Fruit fly (Drosophila melanogaster) whole organism, embryonic: ENCODE data around the gene RfC4.

Experiments used
- Atf6 ChIP-seq: fragments of 200-800 bp; sonication (Bioruptor generic); IDR thresholded peaks from 2 replicates; pipeline ENCODE4 v1.3.6; 2022; ENCODE audit warnings: missing biosample characterization, missing genetic modification characterization
- Blimp-1 ChIP-seq: fragments of 200-800 bp; sonication (Bioruptor generic); optimal IDR thresholded peaks from 3 replicates; lab custom pipeline; 2018; ENCODE audit warnings: missing biosample characterization, missing genetic modification characterization, mild to moderate bottlenecking, moderate library complexity, missing genetic modification reagents
- CG10431 ChIP-seq: fragments of 200-800 bp; sonication (Bioruptor generic); optimal IDR thresholded peaks from 3 replicates; lab custom pipeline; 2018; ENCODE audit warnings: missing biosample characterization, mild to moderate bottlenecking, missing genetic modification characterization
- CG10565 ChIP-seq: fragments of 200-800 bp; sonication (Bioruptor generic); optimal IDR thresholded peaks from 3 replicates; lab custom pipeline; 2016; ENCODE audit warnings: missing biosample characterization, mild to moderate bottlenecking, missing genetic modification characterization
- CG12155 ChIP-seq: fragments of 200-800 bp; sonication (Bioruptor generic); optimal IDR thresholded peaks from 3 replicates; lab custom pipeline; 2016; ENCODE audit warnings: missing biosample characterization, missing genetic modification characterization
- CG12942 ChIP-seq: fragments of 200-800 bp; sonication (Bioruptor generic); optimal IDR thresholded peaks from 3 replicates; lab custom pipeline; 2016; ENCODE audit warnings: missing biosample characterization, missing genetic modification characterization
- CG15479 ChIP-seq: fragments of 200-800 bp; sonication (Bioruptor generic); optimal IDR thresholded peaks from 3 replicates; lab custom pipeline; 2019; ENCODE audit warnings: missing biosample characterization, mild to moderate bottlenecking, missing genetic modification characterization, moderate library complexity
- CG1602 ChIP-seq: fragments of 200-800 bp; sonication (Bioruptor generic); optimal IDR thresholded peaks from 3 replicates; lab custom pipeline; 2016; ENCODE audit warnings: missing biosample characterization, missing genetic modification characterization
- CG17328 ChIP-seq: fragments of 200-800 bp; sonication (Bioruptor generic); IDR thresholded peaks from 2 replicates; pipeline ENCODE4 v1.3.6; 2022; ENCODE audit warnings: missing biosample characterization, missing genetic modification characterization
- CG31441 ChIP-seq: fragments of 200-800 bp; sonication (Bioruptor generic); IDR thresholded peaks from 2 replicates; pipeline ENCODE4 v1.3.6; 2022; ENCODE audit warnings: missing biosample characterization, missing genetic modification characterization
- CG6813 ChIP-seq: fragments of 200-800 bp; sonication (Bioruptor generic); optimal IDR thresholded peaks from 2 replicates; lab custom pipeline; 2017; ENCODE audit warnings: missing biosample characterization, missing genetic modification characterization, mild to moderate bottlenecking, moderate library complexity, missing genetic modification reagents
- CG7271 ChIP-seq: fragments of 200-800 bp; sonication (Bioruptor generic); optimal IDR thresholded peaks from 2 replicates; lab custom pipeline; 2018; ENCODE audit warnings: missing biosample characterization, mild to moderate bottlenecking, missing genetic modification characterization, moderate library complexity
- Dad ChIP-seq: fragments of 200-800 bp; sonication (Bioruptor generic); optimal IDR thresholded peaks from 3 replicates; lab custom pipeline; 2016; ENCODE audit warnings: missing biosample characterization, missing genetic modification characterization
- Deaf1 ChIP-seq: fragments of 200-800 bp; optimal IDR thresholded peaks from 3 replicates; lab custom pipeline; 2019; ENCODE audit warnings: missing biosample characterization, mild to moderate bottlenecking, missing genetic modification characterization, moderate library complexity
- Dip2 ChIP-seq: fragments of 200-800 bp; sonication (Bioruptor generic); IDR thresholded peaks from 2 replicates; pipeline ENCODE4 v1.3.6; 2022; ENCODE audit warnings: missing biosample characterization, missing genetic modification characterization
- E2f2 ChIP-seq: fragments of 200-800 bp; sonication (Bioruptor generic); IDR thresholded peaks from 2 replicates; pipeline ENCODE4 v1.3.6; 2022; ENCODE audit warnings: missing biosample characterization, missing genetic modification characterization
- Hmx ChIP-seq: fragments of 200-800 bp; sonication (Bioruptor generic); optimal IDR thresholded peaks from 2 replicates; lab custom pipeline; 2016; ENCODE audit warnings: missing biosample characterization, missing genetic modification characterization
- Jarid2 ChIP-seq: fragments of 200-800 bp; sonication (Bioruptor generic); optimal IDR thresholded peaks from 3 replicates; lab custom pipeline; 2017; ENCODE audit warnings: mild to moderate bottlenecking, missing biosample characterization, missing genetic modification reagents, missing genetic modification characterization
- Kr ChIP-seq: fragments of 200-800 bp; sonication (Bioruptor generic); optimal IDR thresholded peaks from 2 replicates; lab custom pipeline; 2017; ENCODE audit warnings: missing biosample characterization, mild to moderate bottlenecking, missing genetic modification characterization
- Med ChIP-seq: fragments of 200-800 bp; sonication (Bioruptor generic); peaks from one replicate; lab custom pipeline; 2016; ENCODE audit warnings: missing biosample characterization, missing genetic modification characterization, mild to moderate bottlenecking, inconsistent platforms, moderate library complexity
- Nf-YA ChIP-seq: fragments of 200-800 bp; sonication (Bioruptor generic); IDR thresholded peaks from 2 replicates; pipeline ENCODE4 v1.3.6; 2022; ENCODE audit warnings: missing biosample characterization, missing genetic modification characterization
- Nf-YB ChIP-seq: fragments of 200-800 bp; sonication (Bioruptor generic); optimal IDR thresholded peaks from 3 replicates; lab custom pipeline; 2019; ENCODE audit warnings: missing biosample characterization, mild to moderate bottlenecking, missing genetic modification characterization, moderate library complexity
- Nf-YC ChIP-seq: fragments of 200-800 bp; optimal IDR thresholded peaks from 3 replicates; lab custom pipeline; 2019; ENCODE audit warnings: missing biosample characterization, mild to moderate bottlenecking, missing genetic modification characterization, moderate library complexity
- Oli ChIP-seq: fragments of 200-800 bp; sonication (Bioruptor generic); optimal IDR thresholded peaks from 2 replicates; lab custom pipeline; 2018; ENCODE audit warnings: missing biosample characterization, mild to moderate bottlenecking, missing genetic modification characterization, moderate library complexity
- Stat92E ChIP-seq, 3 experiments: fragments of >200 bp in 2 of 3; fragments of 200-800 bp in 1 of 3; sonication (Bioruptor generic) in 1 of 3; optimal IDR thresholded peaks; 2 replicates each; lab custom pipeline; 2017 to 2019; ENCODE audit warnings: missing biosample characterization in 3 of 3, missing genetic modification characterization in 3 of 3, mild to moderate bottlenecking in 1 of 3, moderate library complexity in 1 of 3
- Trl ChIP-seq, 3 experiments: fragments of >200 bp in 2 of 3; fragments of 200-800 bp in 1 of 3; sonication (Bioruptor generic) in 1 of 3; optimal IDR thresholded peaks; 2 replicates in 1 of 3; 3 replicates in 2 of 3; lab custom pipeline; 2016 to 2017; ENCODE audit warnings: missing biosample characterization in 1 of 3, missing genetic modification characterization in 1 of 3
- abd-A ChIP-seq: fragments of 200-800 bp; sonication (Bioruptor generic); optimal IDR thresholded peaks from 3 replicates; lab custom pipeline; 2019; ENCODE audit warnings: missing biosample characterization, mild to moderate bottlenecking, missing genetic modification characterization, moderate library complexity
- bcd ChIP-seq: fragments of 200-800 bp; sonication (Bioruptor generic); optimal IDR thresholded peaks from 2 replicates; lab custom pipeline; 2017; ENCODE audit warnings: missing biosample characterization, mild to moderate bottlenecking, missing genetic modification characterization
- cad ChIP-seq: fragments of >200 bp; optimal IDR thresholded peaks from 2 replicates; lab custom pipeline; 2017; ENCODE audit warnings: missing biosample characterization, missing genetic modification characterization
- ci ChIP-seq: fragments of 200-800 bp; sonication (Bioruptor generic); IDR thresholded peaks from 3 replicates; pipeline ENCODE4 v1.3.6; 2022; ENCODE audit warnings: missing biosample characterization, missing genetic modification characterization
- dpn ChIP-seq, 2 experiments: fragments of 200-800 bp; sonication (Bioruptor generic); optimal IDR thresholded peaks; 3 replicates each; lab custom pipeline; 2016; ENCODE audit warnings: missing biosample characterization in 2 of 2, missing genetic modification characterization in 2 of 2
- fd64A ChIP-seq: fragments of 200-800 bp; sonication (Bioruptor generic); optimal IDR thresholded peaks from 3 replicates; lab custom pipeline; 2018; ENCODE audit warnings: missing biosample characterization, mild to moderate bottlenecking, missing genetic modification characterization
- ftz-f1 ChIP-seq: fragments of 200-800 bp; sonication (Bioruptor generic); optimal IDR thresholded peaks from 2 replicates; lab custom pipeline; 2016; ENCODE audit warnings: missing biosample characterization, missing genetic modification characterization
- inv ChIP-seq: fragments of 200-800 bp; sonication (Bioruptor generic); IDR thresholded peaks from 2 replicates; pipeline ENCODE4 v1.3.6; 2022; ENCODE audit warnings: missing biosample characterization, missing genetic modification characterization; ENCODE audit not compliant: partially characterized antibody
- ken ChIP-seq: fragments of 200-800 bp; sonication (Bioruptor generic); IDR thresholded peaks from 3 replicates; pipeline ENCODE4 v1.3.6; 2022; ENCODE audit warnings: missing biosample characterization, missing genetic modification characterization
- nom ChIP-seq: fragments of 200-800 bp; sonication (Bioruptor generic); optimal IDR thresholded peaks from 2 replicates; lab custom pipeline; 2017; ENCODE audit warnings: missing biosample characterization, missing genetic modification characterization, mild to moderate bottlenecking, moderate library complexity, missing genetic modification reagents
- oc ChIP-seq: fragments of 200-800 bp; sonication (Bioruptor generic); optimal IDR thresholded peaks from 2 replicates; lab custom pipeline; 2018; ENCODE audit warnings: missing biosample characterization, mild to moderate bottlenecking, missing genetic modification characterization, moderate library complexity
- otp ChIP-seq: fragments of 200-800 bp; sonication (Bioruptor generic); IDR thresholded peaks from 3 replicates; pipeline ENCODE4, ENCODE4 v1.3.6; 2022; ENCODE audit warnings: missing biosample characterization, missing genetic modification characterization
- pfk ChIP-seq: fragments of 200-800 bp; sonication (Bioruptor generic); optimal IDR thresholded peaks from 2 replicates; lab custom pipeline; 2018; ENCODE audit warnings: missing biosample characterization, mild to moderate bottlenecking, missing genetic modification characterization, moderate library complexity
- pros ChIP-seq: fragments of 200-800 bp; sonication (Bioruptor generic); optimal IDR thresholded peaks from 3 replicates; lab custom pipeline; 2019; ENCODE audit warnings: missing biosample characterization, mild to moderate bottlenecking, missing genetic modification characterization, moderate library complexity
- so ChIP-seq: fragments of 200-800 bp; sonication (Bioruptor generic); IDR thresholded peaks from 3 replicates; pipeline ENCODE4 v1.3.6; 2022; ENCODE audit warnings: missing biosample characterization, missing genetic modification characterization
- sqz ChIP-seq: fragments of 200-800 bp; sonication (Bioruptor generic); optimal IDR thresholded peaks from 3 replicates; lab custom pipeline; 2018; ENCODE audit warnings: missing biosample characterization, mild to moderate bottlenecking, missing genetic modification characterization
- tll ChIP-seq, 2 experiments: fragments of 200-800 bp in 1 of 2; fragments of >200 bp in 1 of 2; sonication (Bioruptor generic) in 1 of 2; optimal IDR thresholded peaks; 2 replicates each; lab custom pipeline; 2017 to 2019; ENCODE audit warnings: missing biosample characterization in 2 of 2, missing genetic modification characterization in 2 of 2, mild to moderate bottlenecking in 1 of 2, moderate library complexity in 1 of 2
- z ChIP-seq: fragments of 200-800 bp; sonication (Bioruptor generic); IDR thresholded peaks from 3 replicates; pipeline ENCODE4 v1.3.6; 2022; ENCODE audit warnings: missing biosample characterization, missing genetic modification characterization

Gene RfC4

DNA sequence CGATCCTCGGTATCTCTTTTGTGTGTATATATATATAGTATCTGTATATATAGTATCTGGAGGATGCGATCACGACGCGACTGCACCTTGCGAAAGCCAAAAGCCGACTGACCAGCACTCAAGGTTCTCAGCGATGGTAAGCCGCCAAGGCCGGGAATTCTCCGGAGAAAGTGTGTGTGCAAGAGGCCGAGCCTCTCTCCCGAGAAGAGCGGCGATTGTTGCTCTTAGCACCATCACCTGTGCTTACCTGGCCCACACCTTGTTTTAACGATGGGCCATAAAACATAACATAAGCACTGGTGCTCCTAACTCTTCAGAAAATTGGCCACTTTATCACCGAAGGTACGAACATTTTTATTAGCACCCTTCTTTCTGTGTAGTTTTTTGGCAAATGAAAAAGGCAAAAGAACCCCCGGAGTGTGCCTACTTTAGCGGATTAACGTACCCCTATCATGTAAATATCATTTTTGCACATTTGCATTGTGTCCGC lies 31.6 kb upstream of the RfC4 start, which contains the start of gene mas:
Gene mas (minus strand): TSS at position 112 of the 490 bp plus-strand sequence.
- TF ChIP-seq otp (GFP tag; lab: Robert Waterston, UW): no peak
- no peak for TF ChIP-seq oc (tag; lab: Kevin White, UChicago)
- TF ChIP-seq Hmx (GFP tag; lab: Kevin White, UChicago): no peak
- TF ChIP-seq Trl (optimal IDR thresholded peaks at IDR 0.05; lab: Kevin White, UChicago): peak in 1 of 2 experiments; percentile 41
- no peak for TF ChIP-seq Trl (GFP tag; optimal IDR thresholded peaks at IDR 0.05; lab: Kevin White, UChicago)
- peak; percentile 93 for TF ChIP-seq cad
- peak; percentile 57 for TF ChIP-seq CG15479
- TF ChIP-seq Med: peak; percentile 43
- no peak for TF ChIP-seq CG10431 (GFP tag; lab: Kevin White, UChicago)
- TF ChIP-seq CG10565 (GFP tag; lab: Kevin White, UChicago): no peak
- TF ChIP-seq tll (GFP tag; optimal IDR thresholded peaks at IDR 0.05; lab: Kevin White, UChicago): peak in 1 of 2 experiments; percentile 40
- TF ChIP-seq CG31441 (GFP tag; lab: Robert Waterston, UW): no peak
- TF ChIP-seq ftz-f1 (GFP tag; lab: Kevin White, UChicago): no peak
- no peak for TF ChIP-seq E2f2 (GFP tag; lab: Robert Waterston, UW)
- TF ChIP-seq CG1602: no peak
- TF ChIP-seq Oli: no peak
- TF ChIP-seq so (GFP tag; lab: Robert Waterston, UW): no peak
- TF ChIP-seq Nf-YA (GFP tag; lab: Robert Waterston, UW): no peak
- TF ChIP-seq ci (GFP tag; lab: Robert Waterston, UW): 0 out of 3 replicates have a peak, but pooled peaks have one; percentile 16
- TF ChIP-seq Dad: no peak
- TF ChIP-seq Dip2 (GFP tag; lab: Robert Waterston, UW): no peak
- 0 out of 3 replicates have a peak, but pooled peaks have one; percentile 35 for TF ChIP-seq ken
- no peak for TF ChIP-seq Stat92E (GFP tag; optimal IDR thresholded peaks at IDR 0.05; lab: Kevin White, UChicago)
- no peak for TF ChIP-seq CG12155
- no peak for TF ChIP-seq inv (GFP tag; lab: Robert Waterston, UW)
- TF ChIP-seq Blimp-1 (GFP tag; lab: Kevin White, UChicago): peak; percentile 32
- TF ChIP-seq pfk: no peak
- no peak for TF ChIP-seq Atf6

DNA sequence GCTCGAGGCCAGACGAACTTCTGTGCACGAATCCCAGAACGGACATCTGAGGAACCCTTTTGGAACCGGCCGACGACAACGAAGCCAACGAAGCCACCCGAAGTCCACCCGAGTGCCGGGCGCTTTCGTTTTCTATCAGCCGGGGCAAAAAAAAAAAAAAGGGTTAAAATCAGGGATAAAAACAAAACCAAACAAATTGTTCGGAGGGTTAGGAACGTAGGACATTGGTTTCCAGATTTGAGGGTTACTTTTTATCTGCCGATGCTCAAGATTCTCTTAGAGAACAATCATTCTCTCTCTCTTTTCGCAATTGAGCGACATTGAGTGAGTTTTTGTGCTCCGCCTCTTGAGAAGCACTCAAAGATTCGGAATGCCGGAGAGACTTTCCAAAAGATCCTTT lies 25.1 kb upstream of the RfC4 start, which contains the start of gene nab:
Gene nab (minus strand): TSS at position 7 of the 400 bp plus-strand sequence.
- TF ChIP-seq Kr (peak; percentile 56), fd64A (GFP tag; lab: Kevin White, UChicago) (no peak), CG12942 (GFP tag; lab: Kevin White, UChicago) (no peak), nom (GFP tag; lab: Kevin White, UChicago) (peak; percentile 13), z (GFP tag; lab: Robert Waterston, UW) (peak; percentile 95), dpn (GFP tag; optimal IDR thresholded peaks at IDR 0.05; lab: Kevin White, UChicago) (no peak), Trl (optimal IDR thresholded peaks at IDR 0.05; lab: Kevin White, UChicago) (peak; percentile 7 to 66), Trl (GFP tag; optimal IDR thresholded peaks at IDR 0.05; lab: Kevin White, UChicago) (no peak), abd-A (tag; lab: Kevin White, UChicago) (no peak), Blimp-1 (GFP tag; lab: Kevin White, UChicago) (peak; percentile 31), Nf-YC (tag; lab: Kevin White, UChicago) (peak; percentile 83), Jarid2 (GFP tag; lab: Kevin White, UChicago) (peak; percentile 0), pros (peak; percentile 91), sqz (peak; percentile 25), bcd (no peak), Nf-YB (peak; percentile 58), Deaf1 (tag; lab: Kevin White, UChicago) (peak; percentile 92), CG7271 (tag; lab: Kevin White, UChicago) (peak; percentile 38), CG6813 (GFP tag; lab: Kevin White, UChicago) (no peak), CG17328 (GFP tag; lab: Robert Waterston, UW) (0 out of 2 replicates have a peak, but pooled peaks have one; percentile 7)
